Worm (Caenorhabditis elegans): ENCODE data around the gene med-1.
A peak's percentile ranks its signal among the peaks of the same experiment; 100 is the strongest.

med-1 gene

ce11 chrX:12467660-12468111, 37.3 kb downstream of the med-1 start, which contains the start of gene myo-2:
TSS of gene myo-2 (plus strand) at chrX:12468061.
- TF ChIP-seq lsy-12 (tag; optimal IDR thresholded peaks at IDR 0.05), result no peak
- TF ChIP-seq elt-2 (tag; optimal IDR thresholded peaks at IDR 0.05), result no peak
- peak; percentile 16 for TF ChIP-seq pha-4 (tag; optimal IDR thresholded peaks at IDR 0.05)
- no peak for TF ChIP-seq skn-1 (tag; optimal IDR thresholded peaks at IDR 0.05)

ce11 chrX:12469846-12470245, 39.4 kb downstream of the med-1 start:
- no peak for TF ChIP-seq unc-39 (tag; optimal IDR thresholded peaks at IDR 0.05)

- TF ChIP-seq ama-1 (optimal IDR thresholded peaks at IDR 0.05), result no peak
Observed at ce11 chrX:12472232-12472631, 41.8 kb downstream of the med-1 start.

ce11 chrX:12476412-12476811, 46.0 kb downstream of the med-1 start:
- no peak for TF ChIP-seq pqm-1 (tag; optimal IDR thresholded peaks at IDR 0.05)
- no peak for TF ChIP-seq nfya-1 (tag; optimal IDR thresholded peaks at IDR 0.05; ENCODE audit: insufficient read depth)
- no peak for TF ChIP-seq elt-1 (tag; optimal IDR thresholded peaks at IDR 0.05)
- no peak for TF ChIP-seq egl-27 (tag; optimal IDR thresholded peaks at IDR 0.05)
- TF ChIP-seq sea-2 (GFP tag; optimal IDR thresholded peaks at IDR 0.05), result no peak
- TF ChIP-seq lin-39 (tag; optimal IDR thresholded peaks at IDR 0.05), result no peak

ce11 chrX:12477341-12477740, 46.9 kb downstream of the med-1 start, which contains the start of gene F45E6.1:
TSS of gene F45E6.1 (minus strand) at chrX:12477441.
- TF ChIP-seq elt-2 (tag; optimal IDR thresholded peaks at IDR 0.05) (no peak), snpc-4 (tag; optimal IDR thresholded peaks at IDR 0.05) (no peak), ceh-9 (tag; optimal IDR thresholded peaks at IDR 0.05) (no peak), ztf-4 (tag; optimal IDR thresholded peaks at IDR 0.05) (no peak), ceh-16 (tag; optimal IDR thresholded peaks at IDR 0.05) (no peak), lsy-12 (tag; optimal IDR thresholded peaks at IDR 0.05) (no peak), fos-1 (tag; optimal IDR thresholded peaks at IDR 0.05) (no peak), ztf-11 (tag; optimal IDR thresholded peaks at IDR 0.05) (no peak), nhr-11 (tag; optimal IDR thresholded peaks at IDR 0.05) (no peak), nhr-28 (tag; optimal IDR thresholded peaks at IDR 0.05) (no peak), nhr-76 (tag; optimal IDR thresholded peaks at IDR 0.05) (no peak), unc-39 (tag; optimal IDR thresholded peaks at IDR 0.05) (no peak), pha-4 (tag; optimal IDR thresholded peaks at IDR 0.05) (no peak), egl-27 (tag; optimal IDR thresholded peaks at IDR 0.05) (no peak)

ce11 chrX:12478465-12478864, 48.1 kb downstream of the med-1 start:
- TF ChIP-seq tbx-2 (tag; optimal IDR thresholded peaks at IDR 0.05) (no peak), egl-5 (tag; optimal IDR thresholded peaks at IDR 0.05) (no peak), elt-3 (tag; optimal IDR thresholded peaks at IDR 0.05) (no peak), snpc-4 (tag; optimal IDR thresholded peaks at IDR 0.05) (no peak), nhr-11 (tag; optimal IDR thresholded peaks at IDR 0.05) (no peak), fos-1 (tag; optimal IDR thresholded peaks at IDR 0.05) (no peak), daf-12 (tag; optimal IDR thresholded peaks at IDR 0.05) (no peak), ama-1 (optimal IDR thresholded peaks at IDR 0.05) (no peak), pha-4 (tag; optimal IDR thresholded peaks at IDR 0.05) (peak; percentile 70), elt-2 (tag; optimal IDR thresholded peaks at IDR 0.05) (peak; percentile 42), pqm-1 (tag; optimal IDR thresholded peaks at IDR 0.05) (peak; percentile 60)

ce11 chrX:12479027-12479426, 48.6 kb downstream of the med-1 start:
- TF ChIP-seq mml-1 (tag; optimal IDR thresholded peaks at IDR 0.05) (no peak), pha-4 (tag; optimal IDR thresholded peaks at IDR 0.05) (no peak)

ce11 chrX:12480447-12480998, 50.1 kb downstream of the med-1 start, which contains the start of gene atf-6:
TSS of gene atf-6 (plus strand) at chrX:12480948.
- TF ChIP-seq nhr-23 (tag; optimal IDR thresholded peaks at IDR 0.05) (peak; percentile 96), pha-4 (tag; optimal IDR thresholded peaks at IDR 0.05) (peak; percentile 90), hmg-11 (tag; optimal IDR thresholded peaks at IDR 0.05) (peak; percentile 97), ztf-11 (tag; optimal IDR thresholded peaks at IDR 0.05) (no peak), jun-1 (tag; optimal IDR thresholded peaks at IDR 0.05) (peak; percentile 67), elt-2 (tag; optimal IDR thresholded peaks at IDR 0.05) (peak; percentile 78), lsy-12 (tag; optimal IDR thresholded peaks at IDR 0.05) (peak; percentile 94), ZK546.5 (tag; optimal IDR thresholded peaks at IDR 0.05) (no peak), unc-39 (tag; optimal IDR thresholded peaks at IDR 0.05) (no peak), lin-15B (tag; optimal IDR thresholded peaks at IDR 0.05) (peak; percentile 78), snpc-4 (tag; optimal IDR thresholded peaks at IDR 0.05) (peak; percentile 43), nhr-43 (tag; optimal IDR thresholded peaks at IDR 0.05; ENCODE audit: poor library complexity, severe bottlenecking) (peak; percentile 65), unc-62 (GFP tag; optimal IDR thresholded peaks at IDR 0.05) (peak; percentile 51), skn-1 (tag; optimal IDR thresholded peaks at IDR 0.05) (peak; percentile 53), lin-39 (tag; optimal IDR thresholded peaks at IDR 0.05) (peak; percentile 99), ceh-16 (tag; optimal IDR thresholded peaks at IDR 0.05) (no peak), ceh-28 (tag; optimal IDR thresholded peaks at IDR 0.05) (peak; percentile 61), elt-3 (tag; optimal IDR thresholded peaks at IDR 0.05) (peak in 1 of 3 experiments; percentile 42), nhr-11 (tag; optimal IDR thresholded peaks at IDR 0.05) (no peak), elt-1 (tag; optimal IDR thresholded peaks at IDR 0.05) (peak; percentile 60), tbx-2 (tag; optimal IDR thresholded peaks at IDR 0.05) (peak; percentile 79), nfya-1 (tag; optimal IDR thresholded peaks at IDR 0.05; ENCODE audit: insufficient read depth) (peak; percentile 84), zag-1 (tag; optimal IDR thresholded peaks at IDR 0.05) (no peak)

Data from whole organism, L3 larva.